Fruit fly (Drosophila melanogaster): ENCODE measurements around the gene CG34011.
A peak's percentile ranks its signal among the peaks of the same experiment; 100 is the strongest.

CG34011 gene

dm6 chr2L:5743537-5744148 is 27.1 kb downstream of the CG34011 start (continued):
- no peak for TF ChIP-seq sc (optimal IDR thresholded peaks at IDR 0.05)
- no peak for TF ChIP-seq sc (GFP tag; optimal IDR thresholded peaks at IDR 0.05)
- TF ChIP-seq HLHmδ (GFP tag; optimal IDR thresholded peaks at IDR 0.05): no peak
- peak; percentile 47; the same call in 1 of the 2 replicates for TF ChIP-seq HLH3B (GFP tag; IDR thresholded peaks at IDR 0.05)
- TF ChIP-seq sug (tag; optimal IDR thresholded peaks at IDR 0.05): no peak
- TF ChIP-seq CG8765 (GFP tag; IDR thresholded peaks at IDR 0.05): no peak
- TF ChIP-seq CG6791 (GFP tag; IDR thresholded peaks at IDR 0.05; ENCODE audit: partially characterized antibody): no peak
- TF ChIP-seq Adf1 (GFP tag; IDR thresholded peaks at IDR 0.05): no peak
- TF ChIP-seq Ets65A (GFP tag): no peak
- TF ChIP-seq lilli (GFP tag; optimal IDR thresholded peaks at IDR 0.05): peak; percentile 35
- TF ChIP-seq PHDP (tag; optimal IDR thresholded peaks at IDR 0.05): peak; percentile 41
- no peak for TF ChIP-seq CG31224 (GFP tag; IDR thresholded peaks at IDR 0.05)
- TF ChIP-seq dysf (GFP tag; IDR thresholded peaks at IDR 0.05): peak; percentile 32; the same call in 1 of the 3 replicates
- no peak for TF ChIP-seq nerfin-2 (GFP tag; IDR thresholded peaks at IDR 0.05; ENCODE audit: partially characterized antibody)
- peak; percentile 37 for TF ChIP-seq Meics (GFP tag; optimal IDR thresholded peaks at IDR 0.05)
- TF ChIP-seq CTCF (GFP tag; optimal IDR thresholded peaks at IDR 0.05): no peak
- TF ChIP-seq CG18262 (tag; optimal IDR thresholded peaks at IDR 0.05): no peak
- no peak for TF ChIP-seq tna (GFP tag; IDR thresholded peaks at IDR 0.05; ENCODE audit: partially characterized antibody)
- no peak for TF ChIP-seq CG32767 (GFP tag; IDR thresholded peaks at IDR 0.05)
- peak; percentile 10 for TF ChIP-seq CG2712 (tag; optimal IDR thresholded peaks at IDR 0.05)
- TF ChIP-seq gfzf (GFP tag; optimal IDR thresholded peaks at IDR 0.05): no peak
- TF ChIP-seq Bteb2 (GFP tag; optimal IDR thresholded peaks at IDR 0.05): no peak

dm6 chr2L:5745857-5746256 is 29.4 kb downstream of the CG34011 start, which contains the start of gene CG11029:
Gene CG11029, plus strand, starts transcription at chr2L:5746157.
- TF ChIP-seq Dip2 (GFP tag; IDR thresholded peaks at IDR 0.05): no peak
- TF ChIP-seq CG12942 (GFP tag; optimal IDR thresholded peaks at IDR 0.05): no peak
- TF ChIP-seq Dek (tag; optimal IDR thresholded peaks at IDR 0.05): no peak
- no peak for TF ChIP-seq repo (GFP tag; optimal IDR thresholded peaks at IDR 0.05)
- TF ChIP-seq chinmo (GFP tag; IDR thresholded peaks at IDR 0.05; ENCODE audit: partially characterized antibody): no peak
- no peak for TF ChIP-seq fd3F (GFP tag; optimal IDR thresholded peaks at IDR 0.05)
- no peak for TF ChIP-seq CG18599 (GFP tag; optimal IDR thresholded peaks at IDR 0.05)
- TF ChIP-seq Dad (GFP tag; optimal IDR thresholded peaks at IDR 0.05): no peak
- no peak for TF ChIP-seq CG6765 (GFP tag; optimal IDR thresholded peaks at IDR 0.05)

- TF ChIP-seq Ptx1 (GFP tag; IDR thresholded peaks at IDR 0.05) (0 out of 2 replicates have a peak, but pooled peaks have one; percentile 4), CG33213 (GFP tag; optimal IDR thresholded peaks at IDR 0.05) (no peak)
These were observed 31.7 kb downstream of the CG34011 start for dm6 chr2L:5748188-5748587.

dm6 chr2L:5751448-5751847 is 34.9 kb downstream of the CG34011 start:
- TF ChIP-seq sens (GFP tag) (peak; percentile 38), nom (GFP tag; optimal IDR thresholded peaks at IDR 0.05) (peak; percentile 29), CG11504 (tag; optimal IDR thresholded peaks at IDR 0.05) (peak; percentile 14), CG11247 (GFP tag; IDR thresholded peaks at IDR 0.05) (0 out of 2 replicates have a peak, but pooled peaks have one; percentile 21), row (GFP tag; IDR thresholded peaks at IDR 0.05) (peak; percentile 38; the same call in 1 of the 3 replicates), ind (GFP tag; optimal IDR thresholded peaks at IDR 0.05) (no peak), CG1233 (GFP tag; optimal IDR thresholded peaks at IDR 0.05) (no peak), slbo (GFP tag; IDR thresholded peaks at IDR 0.05) (0 out of 2 replicates have a peak, but pooled peaks have one; percentile 34), lmd (GFP tag; IDR thresholded peaks at IDR 0.05) (0 out of 2 replicates have a peak, but pooled peaks have one; percentile 37), CTCF (GFP tag; optimal IDR thresholded peaks at IDR 0.05) (no peak)
